Worm (Caenorhabditis elegans) whole organism, L3 larva: ENCODE measurements around the gene fbxa-163.

Source experiments
- ZK546.5 ChIP-seq: sonication (generic microtip); optimal IDR thresholded peaks from 2 replicates; lab custom pipeline; 2017; ENCODE audit warnings: missing biosample characterization, missing genetic modification characterization
- aly-2 ChIP-seq: fragments of 150-350 bp; optimal IDR thresholded peaks from 2 replicates; lab custom pipeline; 2014; ENCODE audit warnings: missing biosample characterization, missing genetic modification characterization
- ama-1 ChIP-seq: fragments of 150-350 bp; optimal IDR thresholded peaks from 2 replicates; lab custom pipeline; 2018
- ceh-16 ChIP-seq: sonication (generic microtip); optimal IDR thresholded peaks from 2 replicates; lab custom pipeline; 2017; ENCODE audit warnings: missing biosample characterization, missing genetic modification characterization
- ceh-28 ChIP-seq: fragments of 150-350 bp; optimal IDR thresholded peaks from 2 replicates; lab custom pipeline; 2014; ENCODE audit warnings: missing biosample characterization, missing genetic modification reagents, missing genetic modification characterization
- ceh-82 ChIP-seq: fragments of 150-350 bp; optimal IDR thresholded peaks from 2 replicates; lab custom pipeline; 2014; ENCODE audit warnings: missing biosample characterization, missing genetic modification characterization
- daf-12 ChIP-seq: fragments of 150-350 bp; optimal IDR thresholded peaks from 2 replicates; lab custom pipeline; 2014; ENCODE audit warnings: missing biosample characterization, missing genetic modification reagents, missing genetic modification characterization
- egl-27 ChIP-seq: sonication (generic microtip); optimal IDR thresholded peaks from 4 replicates; lab custom pipeline; 2017; ENCODE audit warnings: missing biosample characterization, missing genetic modification reagents, missing genetic modification characterization
- egl-5 ChIP-seq: fragments of 150-350 bp; optimal IDR thresholded peaks from 2 replicates; lab custom pipeline; 2017; ENCODE audit warnings: missing biosample characterization, missing genetic modification reagents, missing genetic modification characterization, inconsistent platforms
- elt-2 ChIP-seq: sonication (generic microtip); optimal IDR thresholded peaks from 2 replicates; lab custom pipeline; 2016; ENCODE audit warnings: missing genetic modification reagents, mild to moderate bottlenecking, missing genetic modification characterization, missing compliant biosample characterization
- elt-3 ChIP-seq, 3 experiments: fragments of 150-350 bp in 1 of 3; sonication (generic microtip) in 2 of 3; optimal IDR thresholded peaks; 2 replicates in 2 of 3; 4 replicates in 1 of 3; lab custom pipeline; 2014 to 2017; ENCODE audit warnings: missing biosample characterization in 3 of 3, missing genetic modification characterization in 3 of 3
- fkh-10 ChIP-seq: sonication (generic microtip); optimal IDR thresholded peaks from 2 replicates; lab custom pipeline; 2017; ENCODE audit warnings: missing biosample characterization, missing genetic modification reagents, missing genetic modification characterization
- hmg-11 ChIP-seq: sonication (generic microtip); optimal IDR thresholded peaks from 2 replicates; lab custom pipeline; 2016; ENCODE audit warnings: missing genetic modification characterization, missing compliant biosample characterization
- jun-1 ChIP-seq: fragments of 150-350 bp; optimal IDR thresholded peaks from 2 replicates; lab custom pipeline; 2014; ENCODE audit warnings: missing biosample characterization, missing genetic modification reagents, missing genetic modification characterization
- lin-39 ChIP-seq: fragments of 150-350 bp; optimal IDR thresholded peaks from 2 replicates; lab custom pipeline; 2018; ENCODE audit warnings: missing biosample characterization, missing genetic modification reagents, missing genetic modification characterization
- lsy-12 ChIP-seq: sonication (generic microtip); optimal IDR thresholded peaks from 2 replicates; lab custom pipeline; 2016; ENCODE audit warnings: mild to moderate bottlenecking, missing genetic modification characterization, missing compliant biosample characterization
- mdl-1 ChIP-seq: fragments of 150-350 bp; optimal IDR thresholded peaks from 2 replicates; lab custom pipeline; 2014; ENCODE audit warnings: missing biosample characterization, missing genetic modification characterization
- mml-1 ChIP-seq: fragments of 150-350 bp; sonication (generic microtip); optimal IDR thresholded peaks from 3 replicates; lab custom pipeline; 2014; ENCODE audit warnings: missing biosample characterization, missing genetic modification characterization
- nhr-12 ChIP-seq: fragments of 150-350 bp; optimal IDR thresholded peaks from 2 replicates; lab custom pipeline; 2014; ENCODE audit warnings: missing biosample characterization, missing genetic modification characterization
- nhr-43 ChIP-seq: sonication (generic microtip); optimal IDR thresholded peaks from 2 replicates; lab custom pipeline; 2016; ENCODE audit warnings: mild to moderate bottlenecking, missing genetic modification characterization, missing compliant biosample characterization; ENCODE audit not compliant: poor library complexity, severe bottlenecking
- nhr-77 ChIP-seq: fragments of 150-350 bp; optimal IDR thresholded peaks from 2 replicates; lab custom pipeline; 2014; ENCODE audit warnings: missing biosample characterization, missing genetic modification characterization
- pqm-1 ChIP-seq: fragments of 150-350 bp; optimal IDR thresholded peaks from 2 replicates; lab custom pipeline; 2017; ENCODE audit warnings: missing biosample characterization, missing genetic modification characterization, inconsistent platforms
- sea-2 ChIP-seq: fragments of 150-350 bp; sonication (generic microtip); optimal IDR thresholded peaks from 4 replicates; lab custom pipeline; 2014; ENCODE audit warnings: missing biosample characterization, missing genetic modification reagents, missing genetic modification characterization
- skn-1 ChIP-seq: fragments of 150-350 bp; optimal IDR thresholded peaks from 2 replicates; lab custom pipeline; 2014; ENCODE audit warnings: missing biosample characterization, missing genetic modification characterization
- snpc-4 ChIP-seq: fragments of 150-350 bp; optimal IDR thresholded peaks from 2 replicates; lab custom pipeline; 2014; ENCODE audit warnings: missing biosample characterization, missing genetic modification characterization
- tbx-2 ChIP-seq: sonication (generic microtip); optimal IDR thresholded peaks from 2 replicates; lab custom pipeline; 2016; ENCODE audit warnings: mild to moderate bottlenecking, missing genetic modification characterization, missing compliant biosample characterization
- unc-39 ChIP-seq: sonication (generic microtip); optimal IDR thresholded peaks from 4 replicates; lab custom pipeline; 2017; ENCODE audit warnings: missing biosample characterization, missing genetic modification characterization
- zag-1 ChIP-seq: fragments of 150-350 bp; optimal IDR thresholded peaks from 2 replicates; lab custom pipeline; 2014; ENCODE audit warnings: missing biosample characterization, missing genetic modification characterization
- ztf-11 ChIP-seq: fragments of 150-350 bp; optimal IDR thresholded peaks from 2 replicates; lab custom pipeline; 2014; ENCODE audit warnings: missing biosample characterization, missing genetic modification characterization
- ztf-4 ChIP-seq: fragments of 150-350 bp; optimal IDR thresholded peaks from 2 replicates; lab custom pipeline; 2014; ENCODE audit warnings: missing biosample characterization, missing genetic modification characterization

Gene fbxa-163

ce11 chrII:1571032-1571431, 39.5 kb downstream of the fbxa-163 start, which contains the start of gene fbxb-46:
fbxb-46 (minus strand) TSS chrII:1571132.
- TF ChIP-seq tbx-2 (tag; lab: Kevin White, UChicago), result no peak
- TF ChIP-seq snpc-4 (tag; lab: Kevin White, UChicago), result no peak
- TF ChIP-seq ama-1, result no peak
- no peak for TF ChIP-seq jun-1 (tag; lab: Kevin White, UChicago)
- no peak for TF ChIP-seq egl-5 (tag; lab: Kevin White, UChicago)
- no peak for TF ChIP-seq mml-1
- TF ChIP-seq, all 47 proteins: peak for 0

ce11 chrII:1568214-1568613, 42.3 kb downstream of the fbxa-163 start, which contains the start of gene fbxb-49:
fbxb-49 (plus strand) TSS chrII:1568514.
- TF ChIP-seq elt-2, result no peak

ce11 chrII:1567646-1568045, 42.9 kb downstream of the fbxa-163 start, which contains the start of gene K05F6.8:
K05F6.8 (minus strand) TSS chrII:1567746.
- TF ChIP-seq pqm-1, result no peak
- no peak for TF ChIP-seq nhr-43 (tag; lab: Kevin White, UChicago)
- no peak for TF ChIP-seq jun-1 (tag; lab: Kevin White, UChicago)
- no peak for TF ChIP-seq fkh-10
- TF ChIP-seq ceh-82 (tag; lab: Kevin White, UChicago), result no peak
- no peak for TF ChIP-seq hmg-11
- no peak for TF ChIP-seq ZK546.5 (tag; lab: Kevin White, UChicago)
- no peak for TF ChIP-seq elt-3 (tag; optimal IDR thresholded peaks at IDR 0.05; lab: Kevin White, UChicago)
- no peak for TF ChIP-seq tbx-2 (tag; lab: Kevin White, UChicago)
- no peak for TF ChIP-seq aly-2
- no peak for TF ChIP-seq skn-1
- TF ChIP-seq unc-39 (tag; lab: Kevin White, UChicago), result no peak
- no peak for TF ChIP-seq daf-12 (tag; lab: Kevin White, UChicago)
- TF ChIP-seq ama-1, result no peak
- TF ChIP-seq lin-39 (tag; lab: Kevin White, UChicago), result no peak
- TF ChIP-seq, all 47 proteins: peak for 0

- TF ChIP-seq ztf-11 (tag; lab: Kevin White, UChicago) (no peak), nhr-12 (tag; lab: Kevin White, UChicago) (no peak), lsy-12 (tag; lab: Kevin White, UChicago) (no peak), skn-1 (no peak), ZK546.5 (tag; lab: Kevin White, UChicago) (no peak), zag-1 (tag; lab: Kevin White, UChicago) (no peak), lin-39 (tag; lab: Kevin White, UChicago) (no peak), ztf-4 (no peak), elt-2 (no peak), hmg-11 (no peak), nhr-43 (tag; lab: Kevin White, UChicago) (no peak), mdl-1 (tag; lab: Kevin White, UChicago) (no peak), sea-2 (GFP tag; lab: Kevin White, UChicago) (no peak), ceh-28 (no peak), egl-27 (tag; lab: Kevin White, UChicago) (no peak)
Observed at ce11 chrII:1561863-1562262, 48.7 kb downstream of the fbxa-163 start, which contains the start of gene K05F6.14. K05F6.14 (plus strand) TSS chrII:1562163.

- no peak for TF ChIP-seq ceh-16 (tag; lab: Kevin White, UChicago)
- TF ChIP-seq egl-27 (tag; lab: Kevin White, UChicago), result no peak
- TF ChIP-seq elt-2, result no peak
- no peak for TF ChIP-seq nhr-77 (tag; lab: Kevin White, UChicago)
- TF ChIP-seq, all 47 proteins: peak for 0
Observed at ce11 chrII:1560839-1561238, 49.7 kb downstream of the fbxa-163 start.
